Fruit fly (Drosophila melanogaster) whole organism, embryonic: ENCODE data around the gene CG11085.

Source experiments
- C15 ChIP-seq: fragments of 200-800 bp; sonication (Bioruptor generic); IDR thresholded peaks from 3 replicates; pipeline ENCODE4 v1.3.6; 2022; ENCODE audit warnings: missing biosample characterization, missing genetic modification characterization
- CG10147 ChIP-seq: fragments of 200-800 bp; sonication (Bioruptor generic); optimal IDR thresholded peaks from 2 replicates; lab custom pipeline; 2019; ENCODE audit warnings: missing biosample characterization, mild to moderate bottlenecking, missing genetic modification characterization, moderate library complexity
- CG10321 ChIP-seq: fragments of 200-800 bp; sonication (Bioruptor generic); IDR thresholded peaks from 2 replicates; pipeline ENCODE4 v1.3.6; 2022; ENCODE audit warnings: missing biosample characterization, missing genetic modification characterization
- CG10979 ChIP-seq: fragments of 200-800 bp; sonication (Bioruptor generic); optimal IDR thresholded peaks from 2 replicates; lab custom pipeline; 2018; ENCODE audit warnings: missing biosample characterization, mild to moderate bottlenecking, missing genetic modification characterization, moderate library complexity
- CG11504 ChIP-seq: fragments of 200-800 bp; sonication (Bioruptor generic); optimal IDR thresholded peaks from 3 replicates; lab custom pipeline; 2019; ENCODE audit warnings: missing biosample characterization, mild to moderate bottlenecking, missing genetic modification characterization, moderate library complexity
- CG13424 ChIP-seq: fragments of 200-800 bp; sonication (Bioruptor generic); optimal IDR thresholded peaks from 2 replicates; lab custom pipeline; 2019; ENCODE audit warnings: missing biosample characterization, mild to moderate bottlenecking, missing genetic modification characterization, moderate library complexity
- CG14710 ChIP-seq: fragments of 200-800 bp; sonication (Bioruptor generic); optimal IDR thresholded peaks from 3 replicates; lab custom pipeline; 2019; ENCODE audit warnings: missing biosample characterization, mild to moderate bottlenecking, missing genetic modification characterization, moderate library complexity
- CG1647 ChIP-seq: fragments of 200-800 bp; sonication (Bioruptor generic); optimal IDR thresholded peaks from 3 replicates; lab custom pipeline; 2016; ENCODE audit warnings: missing biosample characterization, missing genetic modification characterization
- CG16779 ChIP-seq: fragments of 200-800 bp; sonication (Bioruptor generic); IDR thresholded peaks from 2 replicates; pipeline ENCODE4 v1.3.6; 2022; ENCODE audit warnings: missing biosample characterization, missing genetic modification characterization
- CG17802 ChIP-seq: fragments of 200-800 bp; sonication (Bioruptor generic); optimal IDR thresholded peaks from 2 replicates; lab custom pipeline; 2018; ENCODE audit warnings: missing biosample characterization, mild to moderate bottlenecking, missing genetic modification characterization, moderate library complexity
- CG1832 ChIP-seq: fragments of 200-800 bp; sonication (Bioruptor generic); optimal IDR thresholded peaks from 2 replicates; lab custom pipeline; 2017; ENCODE audit warnings: missing biosample characterization, mild to moderate bottlenecking, missing genetic modification characterization, inconsistent platforms
- CG30020 ChIP-seq: fragments of 200-800 bp; optimal IDR thresholded peaks from 2 replicates; lab custom pipeline; 2019; ENCODE audit warnings: missing biosample characterization, mild to moderate bottlenecking, missing genetic modification characterization, moderate library complexity
- CG30403 ChIP-seq: fragments of 200-800 bp; sonication (Bioruptor generic); optimal IDR thresholded peaks from 3 replicates; lab custom pipeline; 2016; ENCODE audit warnings: missing biosample characterization, missing genetic modification characterization
- CG31441 ChIP-seq: fragments of 200-800 bp; sonication (Bioruptor generic); IDR thresholded peaks from 2 replicates; pipeline ENCODE4 v1.3.6; 2022; ENCODE audit warnings: missing biosample characterization, missing genetic modification characterization
- CG32772 ChIP-seq: fragments of 200-800 bp; sonication (Bioruptor generic); IDR thresholded peaks from 2 replicates; pipeline ENCODE4 v1.3.6; 2022; ENCODE audit warnings: missing biosample characterization, missing genetic modification characterization
- CG33557 ChIP-seq: fragments of 200-800 bp; sonication (Bioruptor generic); optimal IDR thresholded peaks from 2 replicates; lab custom pipeline; 2019; ENCODE audit warnings: missing biosample characterization, mild to moderate bottlenecking, missing genetic modification characterization, moderate library complexity
- CG42726 ChIP-seq: fragments of 200-800 bp; sonication (Bioruptor generic); IDR thresholded peaks from 2 replicates; pipeline ENCODE4 v1.3.6; 2022; ENCODE audit warnings: missing biosample characterization, missing genetic modification characterization; ENCODE audit not compliant: partially characterized antibody
- CG5953 ChIP-seq: fragments of 200-800 bp; sonication (Bioruptor generic); IDR thresholded peaks from 2 replicates; pipeline ENCODE4 v1.3.6; 2022; ENCODE audit warnings: missing biosample characterization, missing genetic modification characterization
- CG6272 ChIP-seq: fragments of 200-800 bp; sonication (Bioruptor generic); IDR thresholded peaks from 2 replicates; pipeline ENCODE4 v1.3.6; 2022; ENCODE audit warnings: missing biosample characterization, missing genetic modification characterization
- Gug ChIP-seq: fragments of 200-800 bp; sonication (Bioruptor generic); IDR thresholded peaks from 4 replicates; pipeline ENCODE4 v1.3.6; 2022; ENCODE audit warnings: missing biosample characterization, missing genetic modification characterization
- Hmr ChIP-seq: fragments of 200-800 bp; sonication (Bioruptor generic); optimal IDR thresholded peaks from 3 replicates; lab custom pipeline; 2017; ENCODE audit warnings: mild to moderate bottlenecking, missing biosample characterization, missing genetic modification reagents, missing genetic modification characterization
- Hmx ChIP-seq: fragments of 200-800 bp; sonication (Bioruptor generic); optimal IDR thresholded peaks from 2 replicates; lab custom pipeline; 2016; ENCODE audit warnings: missing biosample characterization, missing genetic modification characterization
- Med ChIP-seq: fragments of 200-800 bp; sonication (Bioruptor generic); peaks from one replicate; lab custom pipeline; 2016; ENCODE audit warnings: missing biosample characterization, missing genetic modification characterization, mild to moderate bottlenecking, inconsistent platforms, moderate library complexity
- Meics ChIP-seq: fragments of 200-800 bp; sonication (Bioruptor generic); optimal IDR thresholded peaks from 2 replicates; lab custom pipeline; 2017; ENCODE audit warnings: missing biosample characterization, mild to moderate bottlenecking, missing genetic modification characterization
- Nf-YB ChIP-seq: fragments of 200-800 bp; sonication (Bioruptor generic); optimal IDR thresholded peaks from 3 replicates; lab custom pipeline; 2019; ENCODE audit warnings: missing biosample characterization, mild to moderate bottlenecking, missing genetic modification characterization, moderate library complexity
- Nf-YC ChIP-seq: fragments of 200-800 bp; optimal IDR thresholded peaks from 3 replicates; lab custom pipeline; 2019; ENCODE audit warnings: missing biosample characterization, mild to moderate bottlenecking, missing genetic modification characterization, moderate library complexity
- Xrp1 ChIP-seq: fragments of 200-800 bp; sonication (Bioruptor generic); IDR thresholded peaks from 2 replicates; pipeline ENCODE4 v1.3.6; 2022; ENCODE audit warnings: missing biosample characterization, missing genetic modification characterization
- abd-A ChIP-seq: fragments of 200-800 bp; sonication (Bioruptor generic); optimal IDR thresholded peaks from 3 replicates; lab custom pipeline; 2019; ENCODE audit warnings: missing biosample characterization, mild to moderate bottlenecking, missing genetic modification characterization, moderate library complexity
- bbx ChIP-seq: fragments of 200-800 bp; sonication (Bioruptor generic); IDR thresholded peaks from 2 replicates; pipeline ENCODE4 v1.3.6; 2022; ENCODE audit warnings: missing biosample characterization, missing genetic modification characterization; ENCODE audit not compliant: partially characterized antibody
- bsh ChIP-seq, 2 experiments: fragments of 200-800 bp; sonication (Bioruptor generic); optimal IDR thresholded peaks; 2 replicates each; lab custom pipeline; 2017 to 2018; ENCODE audit warnings: mild to moderate bottlenecking in 2 of 2, missing biosample characterization in 2 of 2, missing genetic modification characterization in 2 of 2, moderate library complexity in 1 of 2
- crc ChIP-seq: fragments of 200-800 bp; sonication (Bioruptor generic); optimal IDR thresholded peaks from 2 replicates; lab custom pipeline; 2016; ENCODE audit warnings: missing biosample characterization, missing genetic modification characterization
- ewg ChIP-seq: fragments of 200-800 bp; sonication (Bioruptor generic); optimal IDR thresholded peaks from 3 replicates; lab custom pipeline; 2017; ENCODE audit warnings: mild to moderate bottlenecking, missing biosample characterization, missing genetic modification reagents, missing genetic modification characterization
- exex ChIP-seq: fragments of 200-800 bp; sonication (Bioruptor generic); optimal IDR thresholded peaks from 4 replicates; lab custom pipeline; 2018; ENCODE audit warnings: missing biosample characterization, mild to moderate bottlenecking, missing genetic modification characterization, moderate library complexity
- grau ChIP-seq: fragments of 200-800 bp; optimal IDR thresholded peaks from 3 replicates; lab custom pipeline; 2019; ENCODE audit warnings: missing biosample characterization, mild to moderate bottlenecking, missing genetic modification characterization, moderate library complexity
- lab ChIP-seq: fragments of 200-800 bp; sonication (Bioruptor generic); optimal IDR thresholded peaks from 3 replicates; lab custom pipeline; 2017; ENCODE audit warnings: missing biosample characterization, missing genetic modification characterization, mild to moderate bottlenecking, moderate library complexity, missing genetic modification reagents
- lola ChIP-seq, 3 experiments: fragments of >200 bp in 2 of 3; fragments of 200-800 bp in 1 of 3; sonication (Bioruptor generic) in 1 of 3; optimal IDR thresholded peaks; 2 replicates each; lab custom pipeline; 2017 to 2019; ENCODE audit warnings: missing biosample characterization in 3 of 3, missing genetic modification characterization in 3 of 3, mild to moderate bottlenecking in 1 of 3, moderate library complexity in 1 of 3
- row ChIP-seq: fragments of 200-800 bp; sonication (Bioruptor generic); IDR thresholded peaks from 3 replicates; pipeline ENCODE4 v1.3.6; 2022; ENCODE audit warnings: missing biosample characterization, missing genetic modification characterization
- sens ChIP-seq: fragments of 200-800 bp; sonication (Bioruptor generic); peaks from one replicate; lab custom pipeline; 2016; ENCODE audit warnings: missing biosample characterization, missing genetic modification characterization
- seq ChIP-seq: fragments of 200-800 bp; sonication (Bioruptor generic); IDR thresholded peaks from 2 replicates; pipeline ENCODE4 v1.3.6; 2022; ENCODE audit warnings: missing biosample characterization, missing genetic modification characterization
- toy ChIP-seq: fragments of 200-800 bp; sonication (Bioruptor generic); IDR thresholded peaks from 2 replicates; pipeline ENCODE4 v1.3.6; 2022; ENCODE audit warnings: missing biosample characterization, missing genetic modification characterization
- unc-4 ChIP-seq: fragments of 200-800 bp; sonication (Bioruptor generic); IDR thresholded peaks from 2 replicates; pipeline ENCODE4 v1.3.6; 2022; ENCODE audit warnings: missing biosample characterization, missing genetic modification characterization; ENCODE audit not compliant: partially characterized antibody
- unpg ChIP-seq: fragments of 200-800 bp; sonication (Bioruptor generic); optimal IDR thresholded peaks from 3 replicates; lab custom pipeline; 2018; ENCODE audit warnings: missing biosample characterization, mild to moderate bottlenecking, missing genetic modification characterization, moderate library complexity
- z ChIP-seq: fragments of 200-800 bp; sonication (Bioruptor generic); IDR thresholded peaks from 3 replicates; pipeline ENCODE4 v1.3.6; 2022; ENCODE audit warnings: missing biosample characterization, missing genetic modification characterization
- zfh2 ChIP-seq: fragments of 200-800 bp; sonication (Bioruptor generic); optimal IDR thresholded peaks from 2 replicates; lab custom pipeline; 2016; ENCODE audit warnings: missing biosample characterization, missing genetic modification characterization

CG11085 gene

DNA sequence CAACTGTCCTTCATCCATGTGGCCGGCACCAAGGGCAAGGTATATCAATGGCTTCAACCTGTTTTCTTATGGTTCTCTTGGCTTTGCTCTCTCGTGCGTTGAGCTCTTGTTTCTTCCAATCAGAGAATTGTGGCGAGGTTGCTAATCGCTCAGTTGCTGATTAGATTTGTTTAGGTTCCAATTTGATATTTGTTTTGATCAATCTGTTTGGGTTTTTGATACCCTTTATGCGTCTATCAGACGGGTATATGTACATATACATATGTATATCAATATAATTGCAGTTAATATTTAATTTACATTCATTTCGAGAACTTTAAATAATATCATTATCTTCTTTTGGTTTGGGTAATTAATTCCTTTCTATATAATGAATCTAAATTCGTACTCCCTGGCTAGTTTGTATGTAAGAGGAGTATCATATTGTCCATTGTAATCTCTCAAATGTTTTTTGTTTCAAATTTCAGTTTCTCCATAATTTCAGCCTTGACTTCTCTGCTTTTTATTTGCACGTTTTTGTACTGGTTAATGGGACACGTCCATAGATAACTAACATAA, 2.8 kb upstream of the CG11085 start (continued):
- TF ChIP-seq Hmr (GFP tag; lab: Kevin White, UChicago) (peak; percentile 8), CG1647 (GFP tag; lab: Kevin White, UChicago) (no peak), CG42726 (GFP tag; lab: Robert Waterston, UW) (no peak), seq (no peak), toy (GFP tag; lab: Robert Waterston, UW) (no peak), lab (GFP tag; lab: Kevin White, UChicago) (peak; percentile 41), Meics (peak; percentile 27), CG10147 (no peak), CG33557 (GFP tag; lab: Kevin White, UChicago) (no peak), CG6272 (no peak), CG5953 (GFP tag; lab: Robert Waterston, UW) (no peak)

DNA sequence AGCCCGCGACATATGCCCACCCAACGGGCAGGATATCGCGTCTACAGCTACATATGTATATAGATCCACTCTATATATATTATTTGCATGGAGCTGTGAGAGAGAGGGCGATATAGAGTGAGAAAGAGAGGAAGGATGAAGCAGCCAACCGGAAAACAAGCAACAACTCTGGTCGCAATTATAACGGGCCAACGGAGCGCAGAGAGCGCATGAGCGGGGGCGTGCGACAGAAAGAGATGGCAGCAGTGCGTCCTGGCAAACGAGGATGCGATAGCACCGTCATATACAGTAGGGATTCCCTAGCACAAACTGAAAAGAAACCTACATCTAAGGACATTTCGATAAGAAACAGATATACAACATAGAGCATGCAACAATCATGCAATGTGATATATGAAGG, 5.5 kb downstream of the CG11085 start:
- peak; percentile 40 for TF ChIP-seq CG1832 (GFP tag; lab: Kevin White, UChicago)
- TF ChIP-seq ewg (GFP tag; lab: Kevin White, UChicago): peak; percentile 69
- TF ChIP-seq bsh (GFP tag; optimal IDR thresholded peaks at IDR 0.05; lab: Kevin White, UChicago): no peak
- peak; percentile 91 for TF ChIP-seq Nf-YC (tag; lab: Kevin White, UChicago)
- peak; percentile 86 for TF ChIP-seq Nf-YB (GFP tag; lab: Kevin White, UChicago)
- TF ChIP-seq bbx (GFP tag; lab: Robert Waterston, UW): no peak
- TF ChIP-seq CG10321 (GFP tag; lab: Robert Waterston, UW): peak; percentile 77
- no peak for TF ChIP-seq zfh2 (GFP tag; lab: Kevin White, UChicago)

DNA sequence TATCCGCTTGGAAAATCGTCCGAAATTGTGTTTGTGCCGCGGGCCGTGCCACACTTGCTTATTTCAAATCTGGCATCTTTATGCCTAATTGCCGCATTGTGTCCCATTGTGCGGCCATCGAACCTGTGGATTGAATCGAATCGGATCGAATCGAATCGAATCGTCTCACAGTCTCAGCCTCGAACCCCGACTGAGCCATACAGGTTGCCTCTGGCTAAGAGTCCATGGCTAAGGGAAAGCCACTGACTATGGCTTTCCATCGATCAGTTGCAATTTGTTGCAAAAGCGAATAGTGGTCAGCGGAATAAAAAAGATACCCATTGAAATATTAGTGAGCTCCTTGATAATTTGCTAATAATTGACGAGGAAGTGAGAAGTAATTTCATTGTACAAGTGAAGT, 7.9 kb downstream of the CG11085 start, which contains the start of gene CG15728:
Gene CG15728, plus strand, starts transcription at position 301 of the 400 bp plus-strand sequence.
- peak; percentile 7 for TF ChIP-seq CG17802
- TF ChIP-seq exex (tag; lab: Kevin White, UChicago): no peak

DNA sequence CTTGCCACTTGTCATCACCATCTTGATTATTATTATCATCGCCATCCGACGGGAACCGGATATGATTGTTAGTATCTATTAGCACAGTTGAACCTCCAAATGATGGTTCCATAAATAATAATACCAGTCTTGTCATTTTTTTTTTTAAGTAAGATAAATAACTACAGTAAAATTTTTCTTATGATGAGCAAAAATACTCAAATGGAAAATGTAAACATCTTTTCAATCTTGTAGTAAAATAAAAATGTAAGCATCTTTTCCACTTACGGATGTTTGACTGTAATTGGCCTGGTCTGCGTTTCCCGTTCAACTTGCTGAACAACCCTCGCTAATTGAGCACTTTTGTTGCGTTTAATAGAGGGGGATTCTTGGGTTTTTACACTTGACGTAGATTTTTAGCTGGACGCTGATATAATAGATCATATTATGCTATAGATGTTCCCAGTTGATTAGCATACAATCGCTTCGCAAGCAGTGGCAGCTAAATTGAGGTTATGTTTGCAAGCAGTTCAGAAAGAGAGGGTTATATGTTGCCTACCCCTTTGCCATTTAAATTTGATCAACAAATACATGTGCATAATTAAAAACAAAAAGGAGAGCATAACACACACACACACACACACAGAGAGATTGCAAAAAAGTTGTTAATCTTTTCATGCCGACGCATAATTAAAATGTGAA, 9.6 kb downstream of the CG11085 start:
- TF ChIP-seq Xrp1 (GFP tag; lab: Robert Waterston, UW) (peak; percentile 28; the same call in 1 of the 2 replicates), z (GFP tag; lab: Robert Waterston, UW) (no peak), bsh (GFP tag; optimal IDR thresholded peaks at IDR 0.05; lab: Kevin White, UChicago) (peak in 1 of 2 experiments; percentile 8), Med (peak; percentile 18), CG30403 (GFP tag; lab: Kevin White, UChicago) (no peak), abd-A (tag; lab: Kevin White, UChicago) (no peak), unc-4 (GFP tag; lab: Robert Waterston, UW) (no peak), CG10979 (tag; lab: Kevin White, UChicago) (peak; percentile 20), Hmx (no peak), lola (GFP tag; optimal IDR thresholded peaks at IDR 0.05; lab: Kevin White, UChicago) (peak in 1 of 3 experiments; percentile 24), row (GFP tag; lab: Robert Waterston, UW) (peak; percentile 55), CG11504 (tag; lab: Kevin White, UChicago) (peak; percentile 20), CG32772 (GFP tag; lab: Robert Waterston, UW) (no peak), C15 (no peak), sens (GFP tag; lab: Kevin White, UChicago) (peak; percentile 53), unpg (peak; percentile 28), CG16779 (GFP tag; lab: Robert Waterston, UW) (no peak), Gug (GFP tag; lab: Robert Waterston, UW) (no peak), grau (tag; lab: Kevin White, UChicago) (peak; percentile 80), CG30020 (tag; lab: Kevin White, UChicago) (no peak), CG13424 (no peak), crc (no peak), CG31441 (GFP tag; lab: Robert Waterston, UW) (peak; percentile 13; the same call in 1 of the 2 replicates), CG14710 (tag; lab: Kevin White, UChicago) (peak; percentile 16)
